Fruit fly (Drosophila melanogaster) whole organism, embryonic: ENCODE data around the gene CG12379.

Experiments used
- Aef1 ChIP-seq: fragments of 200-800 bp; sonication (Bioruptor generic); IDR thresholded peaks from 3 replicates; pipeline ENCODE4 v1.3.6; 2022; ENCODE audit warnings: missing biosample characterization, missing genetic modification characterization
- BEAF-32 ChIP-seq: fragments of 200-800 bp; sonication (Bioruptor generic); optimal IDR thresholded peaks from 3 replicates; lab custom pipeline; 2017; ENCODE audit warnings: missing biosample characterization, missing genetic modification characterization, mild to moderate bottlenecking, moderate library complexity, missing genetic modification reagents
- CG10147 ChIP-seq: fragments of 200-800 bp; sonication (Bioruptor generic); optimal IDR thresholded peaks from 2 replicates; lab custom pipeline; 2019; ENCODE audit warnings: missing biosample characterization, mild to moderate bottlenecking, missing genetic modification characterization, moderate library complexity
- CG10462 ChIP-seq: fragments of 200-800 bp; sonication (Bioruptor generic); optimal IDR thresholded peaks from 2 replicates; lab custom pipeline; 2016; ENCODE audit warnings: missing biosample characterization, missing genetic modification characterization
- CG11085 ChIP-seq: fragments of 200-800 bp; sonication (Bioruptor generic); IDR thresholded peaks from 2 replicates; pipeline ENCODE4 v1.3.6; 2022; ENCODE audit warnings: missing biosample characterization, missing genetic modification characterization
- CG12104 ChIP-seq: fragments of 200-800 bp; sonication (Bioruptor generic); optimal IDR thresholded peaks from 3 replicates; lab custom pipeline; 2016; ENCODE audit warnings: missing biosample characterization, missing genetic modification characterization
- CG12769 ChIP-seq: fragments of 200-800 bp; sonication (Bioruptor generic); optimal IDR thresholded peaks from 2 replicates; lab custom pipeline; 2019; ENCODE audit warnings: missing biosample characterization, mild to moderate bottlenecking, missing genetic modification characterization, moderate library complexity
- CG13287 ChIP-seq: fragments of 200-800 bp; sonication (Bioruptor generic); IDR thresholded peaks from 2 replicates; pipeline ENCODE4 v1.3.6; 2022; ENCODE audit warnings: missing biosample characterization, missing genetic modification characterization; ENCODE audit not compliant: partially characterized antibody
- CG13424 ChIP-seq: fragments of 200-800 bp; sonication (Bioruptor generic); optimal IDR thresholded peaks from 2 replicates; lab custom pipeline; 2019; ENCODE audit warnings: missing biosample characterization, mild to moderate bottlenecking, missing genetic modification characterization, moderate library complexity
- CG17802 ChIP-seq: fragments of 200-800 bp; sonication (Bioruptor generic); optimal IDR thresholded peaks from 2 replicates; lab custom pipeline; 2018; ENCODE audit warnings: missing biosample characterization, mild to moderate bottlenecking, missing genetic modification characterization, moderate library complexity
- CG2116 ChIP-seq: fragments of 200-800 bp; sonication (Bioruptor generic); optimal IDR thresholded peaks from 3 replicates; lab custom pipeline; 2018; ENCODE audit warnings: missing biosample characterization, mild to moderate bottlenecking, missing genetic modification characterization
- CG34422 ChIP-seq: fragments of 200-800 bp; sonication (Bioruptor generic); IDR thresholded peaks from 3 replicates; pipeline ENCODE4 v1.3.6; 2022; ENCODE audit warnings: missing biosample characterization, missing genetic modification characterization
- CG4730 ChIP-seq: fragments of 200-800 bp; sonication (Bioruptor generic); IDR thresholded peaks from 2 replicates; pipeline ENCODE4 v1.3.6; 2022; ENCODE audit warnings: missing biosample characterization, missing genetic modification characterization
- CG6854 ChIP-seq: fragments of 200-800 bp; sonication (Bioruptor generic); optimal IDR thresholded peaks from 3 replicates; lab custom pipeline; 2017; ENCODE audit warnings: missing biosample characterization, mild to moderate bottlenecking, missing genetic modification characterization
- CG7271 ChIP-seq: fragments of 200-800 bp; sonication (Bioruptor generic); optimal IDR thresholded peaks from 2 replicates; lab custom pipeline; 2018; ENCODE audit warnings: missing biosample characterization, mild to moderate bottlenecking, missing genetic modification characterization, moderate library complexity
- CG9215 ChIP-seq: fragments of 200-800 bp; sonication (Bioruptor generic); IDR thresholded peaks from 2 replicates; pipeline ENCODE4 v1.3.6; 2022; ENCODE audit warnings: missing biosample characterization, missing genetic modification characterization
- Dfd ChIP-seq, 2 experiments: fragments of >200 bp; optimal IDR thresholded peaks; 2 replicates each; lab custom pipeline; 2017; ENCODE audit warnings: missing biosample characterization in 2 of 2, missing genetic modification characterization in 2 of 2
- Dref ChIP-seq: fragments of 200-800 bp; sonication (Bioruptor generic); IDR thresholded peaks from 2 replicates; pipeline ENCODE4 v1.3.6; 2022; ENCODE audit warnings: missing biosample characterization, missing genetic modification characterization
- ERR ChIP-seq: fragments of 200-800 bp; sonication (Bioruptor generic); optimal IDR thresholded peaks from 2 replicates; lab custom pipeline; 2016; ENCODE audit warnings: missing biosample characterization, missing genetic modification characterization
- Eip74EF ChIP-seq, 2 experiments: fragments of 200-800 bp in 1 of 2; fragments of >200 bp in 1 of 2; sonication (Bioruptor generic) in 1 of 2; optimal IDR thresholded peaks; 2 replicates each; lab custom pipeline; 2017 to 2019; ENCODE audit warnings: missing biosample characterization in 2 of 2, missing genetic modification characterization in 2 of 2, mild to moderate bottlenecking in 1 of 2, moderate library complexity in 1 of 2
- H15 ChIP-seq: fragments of 200-800 bp; sonication (Bioruptor generic); IDR thresholded peaks from 3 replicates; pipeline ENCODE4 v1.3.6; 2022; ENCODE audit warnings: missing biosample characterization, missing genetic modification characterization
- HLH54F ChIP-seq: fragments of 200-800 bp; sonication (Bioruptor generic); optimal IDR thresholded peaks from 3 replicates; lab custom pipeline; 2016; ENCODE audit warnings: missing biosample characterization, missing genetic modification characterization
- Hmx ChIP-seq: fragments of 200-800 bp; sonication (Bioruptor generic); optimal IDR thresholded peaks from 2 replicates; lab custom pipeline; 2016; ENCODE audit warnings: missing biosample characterization, missing genetic modification characterization
- Lhr ChIP-seq: fragments of 200-800 bp; sonication (Bioruptor generic); optimal IDR thresholded peaks from 3 replicates; lab custom pipeline; 2017; ENCODE audit warnings: mild to moderate bottlenecking, missing biosample characterization, missing genetic modification reagents, missing genetic modification characterization
- Lim3 ChIP-seq: fragments of 200-800 bp; sonication (Bioruptor generic); IDR thresholded peaks from 2 replicates; pipeline ENCODE4 v1.3.6; 2022; ENCODE audit warnings: missing biosample characterization, missing genetic modification characterization
- Max ChIP-seq: fragments of 200-800 bp; sonication (Bioruptor generic); optimal IDR thresholded peaks from 2 replicates; lab custom pipeline; 2016; ENCODE audit warnings: missing biosample characterization, mild to moderate bottlenecking, missing genetic modification characterization
- Oaz ChIP-seq: fragments of 200-800 bp; sonication (Bioruptor generic); IDR thresholded peaks from 2 replicates; pipeline ENCODE4 v1.3.6; 2022; ENCODE audit warnings: missing biosample characterization, missing genetic modification characterization
- Optix ChIP-seq: fragments of 200-800 bp; sonication (Bioruptor generic); IDR thresholded peaks from 3 replicates; pipeline ENCODE4 v1.3.6; 2022; ENCODE audit warnings: missing biosample characterization, missing genetic modification characterization
- Sox102F ChIP-seq: fragments of 200-800 bp; sonication (Bioruptor generic); optimal IDR thresholded peaks from 2 replicates; lab custom pipeline; 2018; ENCODE audit warnings: missing biosample characterization, mild to moderate bottlenecking, missing genetic modification characterization, moderate library complexity
- Trl ChIP-seq, 3 experiments: fragments of >200 bp in 2 of 3; fragments of 200-800 bp in 1 of 3; sonication (Bioruptor generic) in 1 of 3; optimal IDR thresholded peaks; 2 replicates in 1 of 3; 3 replicates in 2 of 3; lab custom pipeline; 2016 to 2017; ENCODE audit warnings: missing biosample characterization in 1 of 3, missing genetic modification characterization in 1 of 3
- aop ChIP-seq: fragments of 200-800 bp; sonication (Bioruptor generic); IDR thresholded peaks from 2 replicates; pipeline ENCODE4 v1.3.6; 2022; ENCODE audit warnings: missing biosample characterization, missing genetic modification characterization
- ash1 ChIP-seq: fragments of 200-800 bp; sonication (Bioruptor generic); optimal IDR thresholded peaks from 2 replicates; lab custom pipeline; 2018; ENCODE audit warnings: missing biosample characterization, mild to moderate bottlenecking, missing genetic modification characterization
- croc ChIP-seq: fragments of 200-800 bp; sonication (Bioruptor generic); conservative IDR thresholded peaks from 3 replicates; pipeline ENCODE4 v1.3.6; 2022; ENCODE audit warnings: missing biosample characterization, missing genetic modification characterization
- dpn ChIP-seq, 2 experiments: fragments of 200-800 bp; sonication (Bioruptor generic); optimal IDR thresholded peaks; 3 replicates each; lab custom pipeline; 2016; ENCODE audit warnings: missing biosample characterization in 2 of 2, missing genetic modification characterization in 2 of 2
- eve ChIP-seq, 2 experiments: fragments of >200 bp; optimal IDR thresholded peaks; 2 replicates each; lab custom pipeline; 2017; ENCODE audit warnings: missing biosample characterization in 2 of 2, missing genetic modification characterization in 2 of 2
- fd96Cb ChIP-seq: fragments of 200-800 bp; sonication (Bioruptor generic); optimal IDR thresholded peaks from 2 replicates; lab custom pipeline; 2018; ENCODE audit warnings: missing biosample characterization, mild to moderate bottlenecking, missing genetic modification characterization, moderate library complexity
- gfzf ChIP-seq: fragments of 200-800 bp; sonication (Bioruptor generic); optimal IDR thresholded peaks from 2 replicates; lab custom pipeline; 2016; ENCODE audit warnings: missing biosample characterization, mild to moderate bottlenecking, missing genetic modification characterization, moderate library complexity
- hkb ChIP-seq, 2 experiments: fragments of 200-800 bp in 1 of 2; fragments of >200 bp in 1 of 2; sonication (Bioruptor generic) in 1 of 2; IDR thresholded peaks in 1 of 2; optimal IDR thresholded peaks in 1 of 2; 2 replicates each; pipeline versions ENCODE4 v1.3.6 to Lab custom; 2017 to 2022; ENCODE audit warnings: missing biosample characterization in 1 of 2, missing genetic modification characterization in 1 of 2
- jumu ChIP-seq: fragments of 200-800 bp; sonication (Bioruptor generic); optimal IDR thresholded peaks from 3 replicates; lab custom pipeline; 2016; ENCODE audit warnings: missing biosample characterization, missing genetic modification characterization
- pb ChIP-seq: fragments of 200-800 bp; sonication (Bioruptor generic); optimal IDR thresholded peaks from 3 replicates; lab custom pipeline; 2016; ENCODE audit warnings: missing biosample characterization, missing genetic modification characterization
- phol ChIP-seq: fragments of 200-800 bp; sonication (Bioruptor generic); optimal IDR thresholded peaks from 3 replicates; lab custom pipeline; 2018; ENCODE audit warnings: missing biosample characterization, mild to moderate bottlenecking, missing genetic modification characterization, moderate library complexity
- pita ChIP-seq: fragments of 200-800 bp; sonication (Bioruptor generic); optimal IDR thresholded peaks from 2 replicates; lab custom pipeline; 2017; ENCODE audit warnings: missing biosample characterization, mild to moderate bottlenecking, missing genetic modification characterization
- pnt ChIP-seq: fragments of 200-800 bp; sonication (Bioruptor generic); optimal IDR thresholded peaks from 3 replicates; lab custom pipeline; 2016; ENCODE audit warnings: missing biosample characterization, missing genetic modification characterization
- pros ChIP-seq: fragments of 200-800 bp; sonication (Bioruptor generic); optimal IDR thresholded peaks from 3 replicates; lab custom pipeline; 2019; ENCODE audit warnings: missing biosample characterization, mild to moderate bottlenecking, missing genetic modification characterization, moderate library complexity
- sisA ChIP-seq: fragments of 200-800 bp; sonication (Bioruptor generic); IDR thresholded peaks from 2 replicates; pipeline ENCODE4 v1.3.6; 2022; ENCODE audit warnings: missing biosample characterization, missing genetic modification characterization
- trem ChIP-seq: fragments of 200-800 bp; optimal IDR thresholded peaks from 3 replicates; lab custom pipeline; 2019; ENCODE audit warnings: missing biosample characterization, mild to moderate bottlenecking, missing genetic modification characterization, moderate library complexity
- tup ChIP-seq: fragments of 200-800 bp; sonication (Bioruptor generic); optimal IDR thresholded peaks from 2 replicates; lab custom pipeline; 2016; ENCODE audit warnings: missing biosample characterization, mild to moderate bottlenecking, missing genetic modification characterization, moderate library complexity
- tx ChIP-seq: fragments of 200-800 bp; sonication (Bioruptor generic); optimal IDR thresholded peaks from 2 replicates; lab custom pipeline; 2016; ENCODE audit warnings: missing biosample characterization, missing genetic modification characterization
- wdn ChIP-seq: fragments of 200-800 bp; sonication (Bioruptor generic); IDR thresholded peaks from 2 replicates; pipeline ENCODE4 v1.3.6; 2022; ENCODE audit warnings: missing biosample characterization, missing genetic modification characterization

CG12379 gene

dm6 chrX:15738890-15739550 lies 5.2 kb upstream of the CG12379 start, which contains the start of the genes CG11679 and CG8206 (continued):
- no peak for TF ChIP-seq ash1 (GFP tag; lab: Kevin White, UChicago)
- no peak for TF ChIP-seq CG17802
- no peak for TF ChIP-seq CG11085 (GFP tag; lab: Robert Waterston, UW)
- no peak for TF ChIP-seq Eip74EF (GFP tag; optimal IDR thresholded peaks at IDR 0.05; lab: Kevin White, UChicago)
- no peak for TF ChIP-seq CG4730 (GFP tag; lab: Robert Waterston, UW)
- TF ChIP-seq Optix (GFP tag; lab: Robert Waterston, UW) = no peak
- no peak for TF ChIP-seq CG7271 (tag; lab: Kevin White, UChicago)
- TF ChIP-seq Oaz (GFP tag; lab: Robert Waterston, UW) = no peak
- no peak for TF ChIP-seq pros (GFP tag; lab: Kevin White, UChicago)
- TF ChIP-seq croc (GFP tag; lab: Robert Waterston, UW) = no peak
- TF ChIP-seq Aef1 (GFP tag; lab: Robert Waterston, UW) = peak; percentile 26; the same call in 1 of the 3 replicates
- no peak for TF ChIP-seq Trl (optimal IDR thresholded peaks at IDR 0.05; lab: Kevin White, UChicago)
- TF ChIP-seq Trl (GFP tag; optimal IDR thresholded peaks at IDR 0.05; lab: Kevin White, UChicago) = peak; percentile 23
- no peak for TF ChIP-seq wdn
- TF ChIP-seq CG10147 (GFP tag; lab: Kevin White, UChicago) = peak; percentile 13
- peak; percentile 55; the same call in 1 of the 3 replicates for TF ChIP-seq CG34422
- peak; percentile 41 for TF ChIP-seq tx (GFP tag; lab: Kevin White, UChicago)
- TF ChIP-seq CG12104 (GFP tag; lab: Kevin White, UChicago) = no peak
- no peak for TF ChIP-seq ERR (GFP tag; lab: Kevin White, UChicago)
- TF ChIP-seq CG13424 (tag; lab: Kevin White, UChicago) = peak; percentile 56
- no peak for TF ChIP-seq pb (GFP tag; lab: Kevin White, UChicago)
- TF ChIP-seq CG9215 = peak; percentile 56
- TF ChIP-seq pnt (GFP tag; lab: Kevin White, UChicago) = peak; percentile 44
- TF ChIP-seq Dref (GFP tag; lab: Robert Waterston, UW) = peak; percentile 73
- no peak for TF ChIP-seq CG6854 (GFP tag; lab: Kevin White, UChicago)
- peak; percentile 51 for TF ChIP-seq jumu (GFP tag; lab: Kevin White, UChicago)
- TF ChIP-seq Max (GFP tag; lab: Kevin White, UChicago) = peak; percentile 24
- TF ChIP-seq BEAF-32 = peak; percentile 55
- no peak for TF ChIP-seq fd96Cb (tag; lab: Kevin White, UChicago)
- TF ChIP-seq hkb (optimal IDR thresholded peaks at IDR 0.05; lab: Kevin White, UChicago) = no peak
- no peak for TF ChIP-seq hkb (GFP tag; IDR thresholded peaks at IDR 0.05; lab: Robert Waterston, UW)
- no peak for TF ChIP-seq Lim3 (GFP tag; lab: Robert Waterston, UW)
- no peak for TF ChIP-seq tup (GFP tag; lab: Kevin White, UChicago)
- TF ChIP-seq gfzf (GFP tag; lab: Kevin White, UChicago) = no peak
- TF ChIP-seq Sox102F = no peak
- no peak for TF ChIP-seq eve (GFP tag; optimal IDR thresholded peaks at IDR 0.05; lab: Kevin White, UChicago)
- peak in 1 of 2 experiments; percentile 23 for TF ChIP-seq dpn (GFP tag; optimal IDR thresholded peaks at IDR 0.05; lab: Kevin White, UChicago)
- no peak for TF ChIP-seq pita
- no peak for TF ChIP-seq Lhr (GFP tag; lab: Kevin White, UChicago)
- TF ChIP-seq Hmx (GFP tag; lab: Kevin White, UChicago) = no peak
- no peak for TF ChIP-seq CG10462 (GFP tag; lab: Kevin White, UChicago)
- peak; percentile 39 for TF ChIP-seq HLH54F (GFP tag; lab: Kevin White, UChicago)
- TF ChIP-seq CG2116 (GFP tag; lab: Kevin White, UChicago) = peak; percentile 82
- TF ChIP-seq sisA = no peak
- TF ChIP-seq phol (tag; lab: Kevin White, UChicago) = peak; percentile 55
- TF ChIP-seq H15 (GFP tag; lab: Robert Waterston, UW) = no peak
- peak; percentile 49 for TF ChIP-seq trem (tag; lab: Kevin White, UChicago)
- TF ChIP-seq CG12769 (tag; lab: Kevin White, UChicago) = no peak
- TF ChIP-seq aop (GFP tag; lab: Robert Waterston, UW) = no peak
- TF ChIP-seq Dfd (GFP tag; optimal IDR thresholded peaks at IDR 0.05; lab: Kevin White, UChicago) = no peak
- peak; percentile 45 for TF ChIP-seq CG13287 (GFP tag; lab: Robert Waterston, UW)
